Fruit fly (Drosophila melanogaster) whole organism, embryonic: ENCODE results near the gene Herc4.
A peak's percentile ranks its signal among the peaks of the same experiment; 100 is the strongest.

Experiments
- Abd-B ChIP-seq: fragments of 200-800 bp; sonication (Bioruptor generic); optimal IDR thresholded peaks from 2 replicates; lab custom pipeline; 2018; ENCODE audit warnings: missing biosample characterization, mild to moderate bottlenecking, missing genetic modification characterization, moderate library complexity
- Asciz ChIP-seq: fragments of 200-800 bp; sonication (Bioruptor generic); optimal IDR thresholded peaks from 2 replicates; lab custom pipeline; 2017; ENCODE audit warnings: missing biosample characterization, mild to moderate bottlenecking, missing genetic modification characterization, missing genetic modification reagents
- Atf3 ChIP-seq: fragments of 200-800 bp; sonication (Bioruptor generic); optimal IDR thresholded peaks from 3 replicates; lab custom pipeline; 2016; ENCODE audit warnings: missing biosample characterization, missing genetic modification characterization
- CG10543 ChIP-seq: fragments of 200-800 bp; sonication (Bioruptor generic); optimal IDR thresholded peaks from 3 replicates; lab custom pipeline; 2017; ENCODE audit warnings: missing biosample characterization, mild to moderate bottlenecking, missing genetic modification characterization, moderate library complexity
- CG11247 ChIP-seq: fragments of 200-800 bp; sonication (Bioruptor generic); IDR thresholded peaks from 2 replicates; pipeline ENCODE4 v1.3.6; 2022; ENCODE audit warnings: missing biosample characterization, missing genetic modification characterization
- CG11398 ChIP-seq: fragments of 200-800 bp; sonication (Bioruptor generic); optimal IDR thresholded peaks from 2 replicates; lab custom pipeline; 2016; ENCODE audit warnings: missing biosample characterization, missing genetic modification characterization
- CG12219 ChIP-seq: fragments of 200-800 bp; sonication (Bioruptor generic); optimal IDR thresholded peaks from 3 replicates; lab custom pipeline; 2018; ENCODE audit warnings: missing biosample characterization, mild to moderate bottlenecking, missing genetic modification characterization
- CG13424 ChIP-seq: fragments of 200-800 bp; sonication (Bioruptor generic); optimal IDR thresholded peaks from 2 replicates; lab custom pipeline; 2019; ENCODE audit warnings: missing biosample characterization, mild to moderate bottlenecking, missing genetic modification characterization, moderate library complexity
- CG14014 ChIP-seq: fragments of 200-800 bp; sonication (Bioruptor generic); IDR thresholded peaks from 2 replicates; pipeline ENCODE4 v1.3.6; 2022; ENCODE audit warnings: missing biosample characterization, missing genetic modification characterization
- CG1529 ChIP-seq: fragments of 200-800 bp; sonication (Bioruptor generic); optimal IDR thresholded peaks from 3 replicates; lab custom pipeline; 2018; ENCODE audit warnings: missing biosample characterization, missing genetic modification characterization
- CG17612 ChIP-seq: fragments of 200-800 bp; sonication (Bioruptor generic); IDR thresholded peaks from 2 replicates; pipeline ENCODE4 v1.3.6; 2022; ENCODE audit warnings: missing biosample characterization, missing genetic modification characterization
- CG17829 ChIP-seq: fragments of 200-800 bp; optimal IDR thresholded peaks from 2 replicates; lab custom pipeline; 2019; ENCODE audit warnings: missing biosample characterization, mild to moderate bottlenecking, missing genetic modification characterization, moderate library complexity
- CG2712 ChIP-seq: fragments of 200-800 bp; optimal IDR thresholded peaks from 3 replicates; lab custom pipeline; 2019; ENCODE audit warnings: missing biosample characterization, mild to moderate bottlenecking, missing genetic modification characterization, moderate library complexity
- CG30431 ChIP-seq: fragments of 200-800 bp; sonication (Bioruptor generic); optimal IDR thresholded peaks from 2 replicates; lab custom pipeline; 2017; ENCODE audit warnings: missing biosample characterization, missing genetic modification characterization
- CG31388 ChIP-seq: fragments of 200-800 bp; sonication (Bioruptor generic); optimal IDR thresholded peaks from 2 replicates; lab custom pipeline; 2016; ENCODE audit warnings: missing biosample characterization, missing genetic modification characterization
- CG3407 ChIP-seq: fragments of 200-800 bp; sonication (Bioruptor generic); optimal IDR thresholded peaks from 2 replicates; lab custom pipeline; 2018; ENCODE audit warnings: missing biosample characterization, mild to moderate bottlenecking, missing genetic modification characterization
- CG34224 ChIP-seq: fragments of 200-800 bp; sonication (Bioruptor generic); IDR thresholded peaks from 3 replicates; pipeline ENCODE4 v1.3.6; 2022; ENCODE audit warnings: missing biosample characterization, missing genetic modification characterization; ENCODE audit not compliant: partially characterized antibody
- CG6254 ChIP-seq: fragments of 200-800 bp; sonication (Bioruptor generic); optimal IDR thresholded peaks from 3 replicates; lab custom pipeline; 2017; ENCODE audit warnings: mild to moderate bottlenecking, missing biosample characterization, missing genetic modification reagents, missing genetic modification characterization
- CG7987 ChIP-seq: fragments of 200-800 bp; sonication (Bioruptor generic); optimal IDR thresholded peaks from 2 replicates; lab custom pipeline; 2018; ENCODE audit warnings: missing biosample characterization, mild to moderate bottlenecking, missing genetic modification characterization, moderate library complexity
- CG9215 ChIP-seq: fragments of 200-800 bp; sonication (Bioruptor generic); IDR thresholded peaks from 2 replicates; pipeline ENCODE4 v1.3.6; 2022; ENCODE audit warnings: missing biosample characterization, missing genetic modification characterization
- CTCF ChIP-seq: fragments of 200-800 bp; sonication (Bioruptor generic); optimal IDR thresholded peaks from 2 replicates; lab custom pipeline; 2017; ENCODE audit warnings: missing biosample characterization, mild to moderate bottlenecking, missing genetic modification characterization, moderate library complexity
- CkIIα-i1 ChIP-seq: fragments of 200-800 bp; sonication (Bioruptor generic); IDR thresholded peaks from 2 replicates; pipeline ENCODE4 v1.3.6; 2022; ENCODE audit warnings: missing biosample characterization, missing genetic modification characterization
- Dad ChIP-seq: fragments of 200-800 bp; sonication (Bioruptor generic); optimal IDR thresholded peaks from 3 replicates; lab custom pipeline; 2016; ENCODE audit warnings: missing biosample characterization, missing genetic modification characterization
- Dek ChIP-seq: fragments of 200-800 bp; sonication (Bioruptor generic); optimal IDR thresholded peaks from 3 replicates; lab custom pipeline; 2019; ENCODE audit warnings: missing biosample characterization, mild to moderate bottlenecking, missing genetic modification characterization, moderate library complexity
- Dp ChIP-seq: fragments of 200-800 bp; sonication (Bioruptor generic); optimal IDR thresholded peaks from 2 replicates; lab custom pipeline; 2018; ENCODE audit warnings: missing biosample characterization, mild to moderate bottlenecking, missing genetic modification characterization, moderate library complexity
- E2f1 ChIP-seq: fragments of 200-800 bp; sonication (Bioruptor generic); IDR thresholded peaks from 2 replicates; pipeline ENCODE4 v1.3.6; 2022; ENCODE audit warnings: missing biosample characterization, missing genetic modification characterization
- Elba2 ChIP-seq: fragments of 200-800 bp; sonication (Bioruptor generic); optimal IDR thresholded peaks from 3 replicates; lab custom pipeline; 2016; ENCODE audit warnings: missing biosample characterization, missing genetic modification characterization
- Ets65A ChIP-seq: fragments of 200-800 bp; sonication (Bioruptor generic); peaks from one replicate; lab custom pipeline; 2016; ENCODE audit warnings: missing biosample characterization, missing genetic modification characterization
- HmgZ ChIP-seq: fragments of 200-800 bp; sonication (Bioruptor generic); optimal IDR thresholded peaks from 2 replicates; lab custom pipeline; 2018; ENCODE audit warnings: missing biosample characterization, mild to moderate bottlenecking, missing genetic modification characterization
- Kr ChIP-seq: fragments of 200-800 bp; sonication (Bioruptor generic); optimal IDR thresholded peaks from 2 replicates; lab custom pipeline; 2017; ENCODE audit warnings: missing biosample characterization, mild to moderate bottlenecking, missing genetic modification characterization
- Max ChIP-seq: fragments of 200-800 bp; sonication (Bioruptor generic); optimal IDR thresholded peaks from 2 replicates; lab custom pipeline; 2016; ENCODE audit warnings: missing biosample characterization, mild to moderate bottlenecking, missing genetic modification characterization
- Oli ChIP-seq: fragments of 200-800 bp; sonication (Bioruptor generic); optimal IDR thresholded peaks from 2 replicates; lab custom pipeline; 2018; ENCODE audit warnings: missing biosample characterization, mild to moderate bottlenecking, missing genetic modification characterization, moderate library complexity
- Ssrp ChIP-seq: fragments of 200-800 bp; sonication (Bioruptor generic); optimal IDR thresholded peaks from 2 replicates; lab custom pipeline; 2018; ENCODE audit warnings: missing biosample characterization, mild to moderate bottlenecking, missing genetic modification characterization, moderate library complexity
- Trl ChIP-seq, 3 experiments: fragments of >200 bp in 2 of 3; fragments of 200-800 bp in 1 of 3; sonication (Bioruptor generic) in 1 of 3; optimal IDR thresholded peaks; 2 replicates in 1 of 3; 3 replicates in 2 of 3; lab custom pipeline; 2016 to 2017; ENCODE audit warnings: missing biosample characterization in 1 of 3, missing genetic modification characterization in 1 of 3
- ase ChIP-seq: fragments of 200-800 bp; sonication (Bioruptor generic); IDR thresholded peaks from 3 replicates; pipeline ENCODE4 v1.3.6; 2022; ENCODE audit warnings: missing biosample characterization, missing genetic modification characterization
- az2 ChIP-seq: fragments of 200-800 bp; sonication (Bioruptor generic); optimal IDR thresholded peaks from 3 replicates; lab custom pipeline; 2016; ENCODE audit warnings: missing biosample characterization, missing genetic modification characterization
- bab2 ChIP-seq: fragments of 200-800 bp; sonication (Bioruptor generic); optimal IDR thresholded peaks from 2 replicates; lab custom pipeline; 2016; ENCODE audit warnings: missing biosample characterization, missing genetic modification characterization
- cas ChIP-seq: fragments of 200-800 bp; sonication (Bioruptor generic); IDR thresholded peaks from 2 replicates; pipeline ENCODE4 v1.3.6; 2022; ENCODE audit warnings: missing biosample characterization, missing genetic modification characterization
- crp ChIP-seq, 2 experiments: fragments of 200-800 bp; sonication (Bioruptor generic); optimal IDR thresholded peaks; 2 replicates in 1 of 2; 3 replicates in 1 of 2; lab custom pipeline; 2017; ENCODE audit warnings: missing biosample characterization in 2 of 2, missing genetic modification characterization in 2 of 2, mild to moderate bottlenecking in 1 of 2, moderate library complexity in 1 of 2
- cwo ChIP-seq: fragments of 200-800 bp; sonication (Bioruptor generic); optimal IDR thresholded peaks from 3 replicates; lab custom pipeline; 2017; ENCODE audit warnings: missing biosample characterization, missing genetic modification characterization, mild to moderate bottlenecking, moderate library complexity, missing genetic modification reagents
- ewg ChIP-seq: fragments of 200-800 bp; sonication (Bioruptor generic); optimal IDR thresholded peaks from 3 replicates; lab custom pipeline; 2017; ENCODE audit warnings: mild to moderate bottlenecking, missing biosample characterization, missing genetic modification reagents, missing genetic modification characterization
- fd96Cb ChIP-seq: fragments of 200-800 bp; sonication (Bioruptor generic); optimal IDR thresholded peaks from 2 replicates; lab custom pipeline; 2018; ENCODE audit warnings: missing biosample characterization, mild to moderate bottlenecking, missing genetic modification characterization, moderate library complexity
- h ChIP-seq: fragments of >200 bp; optimal IDR thresholded peaks from 2 replicates; lab custom pipeline; 2017
- hbn ChIP-seq: fragments of 200-800 bp; sonication (Bioruptor generic); IDR thresholded peaks from 2 replicates; pipeline ENCODE4 v1.3.6; 2022; ENCODE audit warnings: missing biosample characterization, missing genetic modification characterization; ENCODE audit not compliant: partially characterized antibody
- jumu ChIP-seq: fragments of 200-800 bp; sonication (Bioruptor generic); optimal IDR thresholded peaks from 3 replicates; lab custom pipeline; 2016; ENCODE audit warnings: missing biosample characterization, missing genetic modification characterization
- pho ChIP-seq: fragments of 200-800 bp; sonication (Bioruptor generic); optimal IDR thresholded peaks from 2 replicates; lab custom pipeline; 2016; ENCODE audit warnings: missing biosample characterization, missing genetic modification characterization
- ro ChIP-seq: fragments of 200-800 bp; sonication (Bioruptor generic); IDR thresholded peaks from 2 replicates; pipeline ENCODE4 v1.3.6; 2022; ENCODE audit warnings: missing biosample characterization, missing genetic modification characterization
- shn ChIP-seq: fragments of 200-800 bp; sonication (Bioruptor generic); optimal IDR thresholded peaks from 3 replicates; lab custom pipeline; 2016; ENCODE audit warnings: missing biosample characterization, missing genetic modification characterization
- sob ChIP-seq: fragments of 200-800 bp; sonication (Bioruptor generic); IDR thresholded peaks from 2 replicates; pipeline ENCODE4 v1.3.6; 2022; ENCODE audit warnings: missing biosample characterization, missing genetic modification characterization
- sr ChIP-seq: fragments of 200-800 bp; sonication (Bioruptor generic); IDR thresholded peaks from 3 replicates; pipeline ENCODE4 v1.3.6; 2022; ENCODE audit warnings: missing biosample characterization, missing genetic modification characterization
- twi ChIP-seq: fragments of 200-800 bp; optimal IDR thresholded peaks from 2 replicates; lab custom pipeline; 2019; ENCODE audit warnings: missing biosample characterization, mild to moderate bottlenecking, missing genetic modification characterization, moderate library complexity

Herc4 gene

dm6 chr3L:1307005-1307632 lies 6.4 kb upstream of the Herc4 start, which contains the start of the genes Ctr9 and Nt5a (continued):
- TF ChIP-seq CkIIα-i1 (GFP tag; lab: Robert Waterston, UW) (no peak), ewg (GFP tag; lab: Kevin White, UChicago) (no peak), shn (GFP tag; lab: Kevin White, UChicago) (peak; percentile 76), Elba2 (GFP tag; lab: Kevin White, UChicago) (no peak), ro (GFP tag; lab: Robert Waterston, UW) (no peak), Trl (optimal IDR thresholded peaks at IDR 0.05; lab: Kevin White, UChicago) (no peak), Trl (GFP tag; optimal IDR thresholded peaks at IDR 0.05; lab: Kevin White, UChicago) (peak; percentile 76), CG10543 (GFP tag; lab: Kevin White, UChicago) (peak; percentile 76), jumu (GFP tag; lab: Kevin White, UChicago) (peak; percentile 56), CG9215 (GFP tag; lab: Robert Waterston, UW) (peak; percentile 44), pho (GFP tag; lab: Kevin White, UChicago) (peak; percentile 66), CG30431 (no peak), CG6254 (no peak), Abd-B (GFP tag; lab: Kevin White, UChicago) (peak; percentile 53), bab2 (GFP tag; lab: Kevin White, UChicago) (peak; percentile 59), cas (peak; percentile 59; the same call in 1 of the 2 replicates), crp (GFP tag; optimal IDR thresholded peaks at IDR 0.05; lab: Kevin White, UChicago) (peak in 1 of 2 experiments; percentile 79), Kr (GFP tag; lab: Kevin White, UChicago) (no peak), CG14014 (GFP tag; lab: Robert Waterston, UW) (no peak), CG2712 (peak; percentile 58), Ets65A (GFP tag; lab: Kevin White, UChicago) (peak; percentile 90), Atf3 (GFP tag; lab: Kevin White, UChicago) (peak; percentile 41), Dek (no peak), CG17612 (peak; percentile 47; the same call in 1 of the 2 replicates), ase (no peak), CG3407 (GFP tag; lab: Kevin White, UChicago) (no peak), sr (GFP tag; lab: Robert Waterston, UW) (no peak), Oli (tag; lab: Kevin White, UChicago) (no peak), sob (GFP tag; lab: Robert Waterston, UW) (peak; percentile 72), az2 (GFP tag; lab: Kevin White, UChicago) (peak; percentile 31), HmgZ (tag; lab: Kevin White, UChicago) (peak; percentile 88), CG34224 (GFP tag; lab: Robert Waterston, UW) (peak; percentile 81), CG7987 (peak; percentile 42), h (lab: Kevin White, UChicago) (no peak), Dad (GFP tag; lab: Kevin White, UChicago) (peak; percentile 23), Ssrp (tag; lab: Kevin White, UChicago) (no peak), cwo (GFP tag; lab: Kevin White, UChicago) (no peak), CG1529 (GFP tag; lab: Kevin White, UChicago) (no peak), E2f1 (GFP tag; lab: Robert Waterston, UW) (no peak), Asciz (GFP tag; lab: Kevin White, UChicago) (no peak), hbn (GFP tag; lab: Robert Waterston, UW) (peak; percentile 56), CG11247 (peak; percentile 67; the same call in 1 of the 2 replicates), Dp (GFP tag; lab: Kevin White, UChicago) (peak; percentile 55), twi (tag; lab: Kevin White, UChicago) (peak; percentile 56), CTCF (GFP tag; lab: Kevin White, UChicago) (no peak), CG12219 (GFP tag; lab: Kevin White, UChicago) (no peak), Max (no peak), CG11398 (peak; percentile 45), CG17829 (tag; lab: Kevin White, UChicago) (peak; percentile 61), fd96Cb (tag; lab: Kevin White, UChicago) (no peak), CG13424 (peak; percentile 65), CG31388 (GFP tag; lab: Kevin White, UChicago) (no peak)
